Fruit fly (Drosophila melanogaster): ENCODE results near the gene CG31546.

Gene CG31546

DNA sequence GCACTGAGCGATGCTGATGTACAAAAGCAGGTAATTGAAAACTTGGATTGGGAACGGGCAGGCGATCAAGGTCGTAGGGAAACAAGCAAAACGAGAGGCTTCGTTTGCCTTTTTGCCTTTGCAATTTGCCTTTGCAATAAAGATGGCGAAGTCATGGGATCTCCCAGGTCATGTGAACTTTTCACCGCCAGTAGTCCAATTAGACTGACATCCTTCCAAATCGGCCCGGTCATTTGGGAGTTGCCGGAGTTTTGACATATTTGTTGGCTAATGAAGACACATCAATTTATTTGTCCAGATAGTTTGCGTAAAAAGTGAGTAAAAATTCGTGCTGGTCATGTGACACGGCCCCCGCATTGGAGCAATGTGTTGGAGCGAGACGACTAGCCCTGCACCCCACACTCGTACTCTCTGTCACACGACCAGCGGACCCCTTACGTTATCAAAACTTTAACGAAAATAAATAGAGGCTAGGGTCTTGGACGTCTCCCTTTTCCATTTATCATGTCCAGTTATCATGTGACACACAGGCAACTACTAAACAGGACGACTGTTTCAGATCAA is 43.3 kb downstream of the CG31546 start (continued):
- TF ChIP-seq CG4730 (GFP tag; IDR thresholded peaks at IDR 0.05) (no peak), Usf (GFP tag; optimal IDR thresholded peaks at IDR 0.05) (peak; percentile 91), Blimp-1 (GFP tag; optimal IDR thresholded peaks at IDR 0.05) (no peak), CG3281 (GFP tag; optimal IDR thresholded peaks at IDR 0.05) (peak; percentile 3), row (GFP tag; IDR thresholded peaks at IDR 0.05) (no peak), Elba2 (GFP tag; optimal IDR thresholded peaks at IDR 0.05) (peak; percentile 71), CG9437 (GFP tag; optimal IDR thresholded peaks at IDR 0.05) (peak; percentile 97), BtbVII (GFP tag; optimal IDR thresholded peaks at IDR 0.05) (no peak), Doc2 (GFP tag; IDR thresholded peaks at IDR 0.05) (no peak), CG10543 (GFP tag; optimal IDR thresholded peaks at IDR 0.05) (peak; percentile 13), CG2202 (tag; optimal IDR thresholded peaks at IDR 0.05) (no peak), Camta (GFP tag; optimal IDR thresholded peaks at IDR 0.05) (no peak), bbx (GFP tag; IDR thresholded peaks at IDR 0.05; ENCODE audit: partially characterized antibody) (0 out of 2 replicates have a peak, but pooled peaks have one; percentile 15), CG8359 (GFP tag; optimal IDR thresholded peaks at IDR 0.05; ENCODE audit: borderline replicate concordance) (no peak), CG9727 (GFP tag; optimal IDR thresholded peaks at IDR 0.05) (no peak), CG4424 (GFP tag; optimal IDR thresholded peaks at IDR 0.05) (no peak), CG15479 (GFP tag; optimal IDR thresholded peaks at IDR 0.05) (no peak), wek (GFP tag; optimal IDR thresholded peaks at IDR 0.05) (no peak), jigr1 (GFP tag; IDR thresholded peaks at IDR 0.05) (no peak), unpg (GFP tag; optimal IDR thresholded peaks at IDR 0.05) (no peak), Neu2 (GFP tag; optimal IDR thresholded peaks at IDR 0.05; ENCODE audit: borderline replicate concordance) (no peak), CG8290 (GFP tag; optimal IDR thresholded peaks at IDR 0.05) (no peak), CG8290 (tag; optimal IDR thresholded peaks at IDR 0.05) (peak in 1 of 2 experiments; percentile 19), CG31441 (GFP tag; IDR thresholded peaks at IDR 0.05) (no peak), H15 (GFP tag; IDR thresholded peaks at IDR 0.05) (no peak), sim (GFP tag; IDR thresholded peaks at IDR 0.05) (no peak), Dfd (GFP tag; optimal IDR thresholded peaks at IDR 0.05) (no peak), CG6765 (GFP tag; optimal IDR thresholded peaks at IDR 0.05) (no peak), tap (tag; optimal IDR thresholded peaks at IDR 0.05) (no peak), Meics (GFP tag; optimal IDR thresholded peaks at IDR 0.05) (no peak), CG4617 (GFP tag; optimal IDR thresholded peaks at IDR 0.05; ENCODE audit: borderline replicate concordance) (peak; percentile 47), Lim3 (GFP tag; IDR thresholded peaks at IDR 0.05) (no peak), Med (GFP tag) (peak; percentile 73), Hr51 (GFP tag; optimal IDR thresholded peaks at IDR 0.05) (no peak), chn (GFP tag; optimal IDR thresholded peaks at IDR 0.05) (no peak), NC2β (GFP tag; optimal IDR thresholded peaks at IDR 0.05) (no peak), dm (GFP tag; optimal IDR thresholded peaks at IDR 0.05) (no peak), CG7271 (tag; optimal IDR thresholded peaks at IDR 0.05) (no peak), MESR4 (GFP tag; optimal IDR thresholded peaks at IDR 0.05) (peak; percentile 13), bigmax (GFP tag; optimal IDR thresholded peaks at IDR 0.05) (peak; percentile 13), CG1024 (GFP tag; IDR thresholded peaks at IDR 0.05) (no peak), cg (GFP tag; optimal IDR thresholded peaks at IDR 0.05) (no peak), chm (GFP tag; IDR thresholded peaks at IDR 0.05) (no peak), eyg (GFP tag; optimal IDR thresholded peaks at IDR 0.05) (no peak), dati (GFP tag; IDR thresholded peaks at IDR 0.05) (no peak), CG11456 (GFP tag; IDR thresholded peaks at IDR 0.05) (no peak), Nf-YC (tag; optimal IDR thresholded peaks at IDR 0.05) (peak; percentile 63), CG12942 (GFP tag; optimal IDR thresholded peaks at IDR 0.05) (no peak), tin (GFP tag; optimal IDR thresholded peaks at IDR 0.05) (no peak), insv (GFP tag; optimal IDR thresholded peaks at IDR 0.05) (peak; percentile 43 to 88), CG33557 (GFP tag; optimal IDR thresholded peaks at IDR 0.05) (no peak)
